Worm (Caenorhabditis elegans) whole organism, L2 larva: ENCODE results near the gene dnj-24.

ENCODE experiments used
- C34F6.9 ChIP-seq: fragments of 150-350 bp; optimal IDR thresholded peaks from 2 replicates; lab custom pipeline; 2014; ENCODE audit warnings: missing biosample characterization, missing genetic modification characterization
- F13H6.1 ChIP-seq: sonication (generic microtip); optimal IDR thresholded peaks from 2 replicates; lab custom pipeline; 2016; ENCODE audit warnings: missing genetic modification characterization, missing compliant biosample characterization
- Y55F3AM.14 ChIP-seq: fragments of 200-800 bp; sonication (Bioruptor generic); optimal IDR thresholded peaks from 2 replicates; lab custom pipeline; 2018; ENCODE audit warnings: mild to moderate bottlenecking, missing genetic modification characterization, missing compliant biosample characterization
- ZK546.5 ChIP-seq: sonication (generic microtip); optimal IDR thresholded peaks from 2 replicates; lab custom pipeline; 2017; ENCODE audit warnings: missing biosample characterization, missing genetic modification characterization
- alr-1 ChIP-seq: fragments of 150-350 bp; optimal IDR thresholded peaks from 2 replicates; lab custom pipeline; 2014; ENCODE audit warnings: missing biosample characterization, missing genetic modification characterization
- ama-1 ChIP-seq: fragments of 150-350 bp; optimal IDR thresholded peaks from 2 replicates; lab custom pipeline; 2018; ENCODE audit warnings: inconsistent platforms
- ceh-82 ChIP-seq: fragments of 150-350 bp; optimal IDR thresholded peaks from 2 replicates; lab custom pipeline; 2014; ENCODE audit warnings: missing biosample characterization, missing genetic modification characterization
- crh-2 ChIP-seq: sonication (generic microtip); optimal IDR thresholded peaks from 2 replicates; lab custom pipeline; 2017; ENCODE audit warnings: missing biosample characterization, missing genetic modification characterization
- elt-1 ChIP-seq: fragments of 150-350 bp; optimal IDR thresholded peaks from 2 replicates; lab custom pipeline; 2014; ENCODE audit warnings: missing biosample characterization, missing genetic modification characterization
- fos-1 ChIP-seq: fragments of 150-350 bp; optimal IDR thresholded peaks from 2 replicates; lab custom pipeline; 2014; ENCODE audit warnings: missing biosample characterization, missing genetic modification characterization
- gmeb-1 ChIP-seq: fragments of 150-350 bp; optimal IDR thresholded peaks from 2 replicates; lab custom pipeline; 2014; ENCODE audit warnings: missing biosample characterization, missing genetic modification characterization
- lin-11 ChIP-seq: fragments of 150-350 bp; sonication (generic microtip); optimal IDR thresholded peaks from 2 replicates; lab custom pipeline; 2014; ENCODE audit warnings: missing biosample characterization, missing genetic modification characterization, inconsistent platforms, mixed read lengths
- lin-39 ChIP-seq: fragments of 150-350 bp; optimal IDR thresholded peaks from 2 replicates; lab custom pipeline; 2014; ENCODE audit warnings: missing biosample characterization, missing genetic modification reagents, missing genetic modification characterization
- lsy-2 ChIP-seq, 2 experiments: fragments of 150-350 bp in 1 of 2; sonication (generic microtip) in 1 of 2; optimal IDR thresholded peaks; 2 replicates each; lab custom pipeline; 2014 to 2017; ENCODE audit warnings: missing biosample characterization in 2 of 2, missing genetic modification characterization in 2 of 2
- mab-5 ChIP-seq: fragments of 150-350 bp; optimal IDR thresholded peaks from 2 replicates; lab custom pipeline; 2014; ENCODE audit warnings: missing biosample characterization, missing genetic modification characterization
- mbf-1 ChIP-seq: sonication (generic microtip); optimal IDR thresholded peaks from 2 replicates; lab custom pipeline; 2017; ENCODE audit warnings: missing biosample characterization, missing genetic modification characterization
- nhr-12 ChIP-seq: fragments of 150-350 bp; optimal IDR thresholded peaks from 2 replicates; lab custom pipeline; 2014; ENCODE audit warnings: missing biosample characterization, missing genetic modification characterization
- nhr-129 ChIP-seq: fragments of 150-350 bp; optimal IDR thresholded peaks from 2 replicates; lab custom pipeline; 2014; ENCODE audit warnings: missing biosample characterization, missing genetic modification characterization
- nhr-21 ChIP-seq: fragments of 150-350 bp; optimal IDR thresholded peaks from 2 replicates; lab custom pipeline; 2014; ENCODE audit warnings: missing biosample characterization, missing genetic modification characterization
- nhr-25 ChIP-seq: fragments of 150-350 bp; sonication (generic microtip); optimal IDR thresholded peaks from 3 replicates; lab custom pipeline; 2014; ENCODE audit warnings: missing biosample characterization, missing genetic modification characterization
- nhr-6 ChIP-seq: fragments of 150-350 bp; optimal IDR thresholded peaks from 2 replicates; lab custom pipeline; 2014; ENCODE audit warnings: missing biosample characterization, missing genetic modification characterization
- sem-4 ChIP-seq: fragments of 150-350 bp; optimal IDR thresholded peaks from 2 replicates; lab custom pipeline; 2014; ENCODE audit warnings: missing biosample characterization, missing genetic modification reagents, missing genetic modification characterization
- skn-1 ChIP-seq: sonication (generic microtip); optimal IDR thresholded peaks from 2 replicates; lab custom pipeline; 2017; ENCODE audit warnings: missing biosample characterization, missing genetic modification characterization
- unc-39 ChIP-seq: fragments of 150-350 bp; optimal IDR thresholded peaks from 2 replicates; lab custom pipeline; 2014; ENCODE audit warnings: missing biosample characterization, missing genetic modification characterization
- unc-55 ChIP-seq: fragments of 150-350 bp; sonication (generic microtip); optimal IDR thresholded peaks from 3 replicates; lab custom pipeline; 2014; ENCODE audit warnings: missing biosample characterization, missing genetic modification reagents, missing genetic modification characterization
- unc-62 ChIP-seq: fragments of 150-350 bp; optimal IDR thresholded peaks from 2 replicates; lab custom pipeline; 2014; ENCODE audit warnings: missing biosample characterization, missing genetic modification reagents, missing genetic modification characterization
- ztf-4 ChIP-seq: fragments of 150-350 bp; optimal IDR thresholded peaks from 2 replicates; lab custom pipeline; 2014; ENCODE audit warnings: missing biosample characterization, missing genetic modification characterization

dnj-24 gene

DNA sequence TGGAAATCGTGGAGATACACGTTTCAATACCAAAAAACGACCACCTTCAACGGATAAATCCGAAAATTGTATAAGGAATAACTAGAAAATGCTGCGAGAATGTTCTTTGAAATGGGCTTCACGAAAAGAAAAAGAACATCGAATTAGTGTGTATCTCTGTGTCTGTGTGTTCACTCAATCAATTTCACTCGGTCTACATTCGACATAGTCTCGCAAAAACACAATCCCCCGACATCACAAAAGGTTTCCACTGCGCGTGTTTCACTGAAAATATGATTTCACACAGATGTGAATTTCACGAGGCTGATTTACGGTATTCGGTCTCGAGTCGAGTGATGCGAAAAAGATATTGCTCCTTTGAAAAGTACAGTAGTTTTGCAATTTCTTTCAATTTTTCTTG lies 50.2 kb downstream of the dnj-24 start:
- TF ChIP-seq sem-4 (tag; lab: Kevin White, UChicago) (no peak), F13H6.1 (no peak), lin-11 (tag; lab: Kevin White, UChicago) (no peak), crh-2 (tag; lab: Kevin White, UChicago) (no peak), unc-39 (tag; lab: Kevin White, UChicago) (no peak), alr-1 (tag; lab: Kevin White, UChicago) (no peak), unc-62 (GFP tag; lab: Kevin White, UChicago) (no peak), Y55F3AM.14 (GFP tag; lab: Kevin White, UChicago) (no peak), lsy-2 (tag; optimal IDR thresholded peaks at IDR 0.05; lab: Kevin White, UChicago) (no peak), gmeb-1 (no peak), nhr-21 (tag; lab: Kevin White, UChicago) (no peak), lin-39 (tag; lab: Kevin White, UChicago) (no peak)

ce11 chrIII:5372884-5373283 lies 51.0 kb downstream of the dnj-24 start:
- TF ChIP-seq nhr-12 (tag; lab: Kevin White, UChicago) (no peak), Y55F3AM.14 (GFP tag; lab: Kevin White, UChicago) (no peak), lsy-2 (tag; optimal IDR thresholded peaks at IDR 0.05; lab: Kevin White, UChicago) (peak in 1 of 2 experiments; percentile 24), C34F6.9 (tag; lab: Kevin White, UChicago) (no peak), lin-11 (tag; lab: Kevin White, UChicago) (no peak), ztf-4 (tag; lab: Kevin White, UChicago) (no peak), F13H6.1 (peak; percentile 22), mbf-1 (tag; lab: Kevin White, UChicago) (no peak), nhr-25 (tag; lab: Kevin White, UChicago) (no peak), ceh-82 (tag; lab: Kevin White, UChicago) (no peak), nhr-129 (tag; lab: Kevin White, UChicago) (peak; percentile 66), fos-1 (tag; lab: Kevin White, UChicago) (no peak)

DNA sequence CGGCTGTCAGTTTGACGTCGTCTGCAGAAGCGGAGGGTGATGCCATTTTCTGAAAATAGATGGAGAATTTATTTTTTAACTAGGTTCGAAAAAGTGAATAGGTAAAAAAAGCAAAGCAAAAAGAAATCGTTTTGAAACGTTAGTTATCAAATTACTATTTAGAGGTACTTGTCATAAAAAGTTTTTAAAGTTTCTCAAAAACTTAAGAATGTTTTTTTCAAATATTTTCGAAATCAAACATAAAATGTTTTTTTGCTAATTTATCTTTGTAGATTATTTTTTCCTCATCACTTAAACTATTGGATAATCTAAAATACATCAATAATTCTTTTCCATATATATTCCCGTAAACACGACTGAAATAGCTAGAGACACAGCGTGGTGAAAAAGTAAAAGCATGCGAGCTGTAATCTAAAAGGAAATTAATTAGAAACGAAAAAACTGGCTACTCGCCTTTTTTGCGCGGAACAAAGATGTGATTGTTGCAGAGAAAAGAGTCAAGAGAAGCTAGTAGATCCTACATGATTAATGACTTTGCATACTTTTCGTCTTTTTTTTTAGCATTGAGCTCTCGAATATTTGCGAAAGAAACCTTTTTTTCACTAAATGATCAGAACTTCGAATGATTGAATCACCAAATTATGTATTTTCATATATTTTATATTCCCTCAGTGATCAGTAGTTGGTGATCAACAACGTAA lies 52.5 kb downstream of the dnj-24 start, which contains the start of gene szy-2:
szy-2 (minus strand) TSS at position 51 of the 701 bp plus-strand sequence.
- TF ChIP-seq mab-5 (tag; lab: Kevin White, UChicago) (peak; percentile 22), ama-1 (lab: Kevin White, UChicago) (no peak), mbf-1 (tag; lab: Kevin White, UChicago) (no peak), nhr-6 (tag; lab: Kevin White, UChicago) (no peak), unc-55 (GFP tag; lab: Kevin White, UChicago) (peak; percentile 92), elt-1 (tag; lab: Kevin White, UChicago) (no peak)

ce11 chrIII:5367995-5368899 lies 55.6 kb downstream of the dnj-24 start, which contains the start of gene dhs-9:
dhs-9 (minus strand) TSS chrIII:5368045.
- TF ChIP-seq nhr-25 (tag; lab: Kevin White, UChicago) (peak; percentile 59), fos-1 (tag; lab: Kevin White, UChicago) (peak; percentile 8), ZK546.5 (tag; lab: Kevin White, UChicago) (no peak), F13H6.1 (peak; percentile 33), unc-55 (GFP tag; lab: Kevin White, UChicago) (peak; percentile 4), mbf-1 (tag; lab: Kevin White, UChicago) (no peak), alr-1 (tag; lab: Kevin White, UChicago) (no peak), lsy-2 (tag; optimal IDR thresholded peaks at IDR 0.05; lab: Kevin White, UChicago) (peak in 1 of 2 experiments; percentile 45), crh-2 (tag; lab: Kevin White, UChicago) (peak; percentile 48), nhr-129 (tag; lab: Kevin White, UChicago) (peak; percentile 61), gmeb-1 (peak; percentile 56), C34F6.9 (tag; lab: Kevin White, UChicago) (peak; percentile 21), skn-1 (tag; lab: Kevin White, UChicago) (peak; percentile 85)
